Fruit fly (Drosophila melanogaster): ENCODE measurements around the gene Usp10.

dm6 chr3L:887423-888097, 15.9 kb downstream of the Usp10 start:
- TF ChIP-seq Pif1A (GFP tag; optimal IDR thresholded peaks at IDR 0.05) (no peak), CG14655 (GFP tag; optimal IDR thresholded peaks at IDR 0.05) (no peak), Ets98B (GFP tag; IDR thresholded peaks at IDR 0.05) (no peak), CG4496 (GFP tag; IDR thresholded peaks at IDR 0.05) (no peak), EcR (GFP tag; optimal IDR thresholded peaks at IDR 0.05) (peak; percentile 55), CG32121 (GFP tag; IDR thresholded peaks at IDR 0.05) (no peak), CG12605 (GFP tag; IDR thresholded peaks at IDR 0.05) (no peak), D1 (tag; optimal IDR thresholded peaks at IDR 0.05) (no peak), CG15710 (tag; optimal IDR thresholded peaks at IDR 0.05) (no peak)

Data from whole organism, pupa.